Worm (Caenorhabditis elegans) whole organism, L4 larva: Measurements from ENCODE around the gene F44E5.5.

ENCODE experiments used
- D1046.2 ChIP-seq: fragments of 200-800 bp; sonication (Bioruptor generic); IDR thresholded peaks from 2 replicates; pipeline ENCODE4 v1.3.6; 2022; ENCODE audit warnings: missing genetic modification characterization, missing compliant biosample characterization
- T26A8.4 ChIP-seq: fragments of 200-800 bp; sonication (Bioruptor generic); IDR thresholded peaks from 2 replicates; pipeline ENCODE4 v1.3.6; 2022; ENCODE audit warnings: missing genetic modification characterization, missing compliant biosample characterization
- Y105C5A.15 ChIP-seq: fragments of 200-800 bp; sonication (Bioruptor generic); IDR thresholded peaks from 2 replicates; pipeline ENCODE4 v1.3.6; 2022; ENCODE audit warnings: missing genetic modification characterization, missing compliant biosample characterization
- Y75B8A.6 ChIP-seq: fragments of 200-800 bp; sonication (Bioruptor generic); IDR thresholded peaks from 2 replicates; pipeline ENCODE4 v1.3.6; 2022; ENCODE audit warnings: missing genetic modification reagents, missing genetic modification characterization, missing compliant biosample characterization
- aha-1 ChIP-seq: fragments of 150-350 bp; peaks from one replicate; lab custom pipeline; 2014; ENCODE audit warnings: missing biosample characterization, missing genetic modification characterization
- ama-1 ChIP-seq: fragments of 150-350 bp; optimal IDR thresholded peaks from 2 replicates; lab custom pipeline; 2014; ENCODE audit warnings: inconsistent platforms, mixed read lengths
- daf-12 ChIP-seq: fragments of 150-350 bp; optimal IDR thresholded peaks from 2 replicates; lab custom pipeline; 2014; ENCODE audit warnings: missing biosample characterization, missing genetic modification reagents, missing genetic modification characterization
- daf-16 ChIP-seq, 3 experiments: sonication (generic microtip); optimal IDR thresholded peaks; 2 replicates each; lab custom pipeline; 2016 to 2017; ENCODE audit warnings: missing genetic modification characterization in 3 of 3, missing genetic modification reagents in 3 of 3, mild to moderate bottlenecking in 2 of 3, missing compliant biosample characterization in 2 of 3, missing biosample characterization in 1 of 3, moderate library complexity in 1 of 3
- dmd-6 ChIP-seq: fragments of 200-800 bp; sonication (Bioruptor generic); IDR thresholded peaks from 2 replicates; pipeline ENCODE4 v1.3.6; 2022; ENCODE audit warnings: missing genetic modification reagents, missing genetic modification characterization, missing compliant biosample characterization
- dpl-1 ChIP-seq: fragments of 150-350 bp; optimal IDR thresholded peaks from 2 replicates; lab custom pipeline; 2014; ENCODE audit warnings: missing biosample characterization, missing genetic modification reagents, missing genetic modification characterization
- egl-27 ChIP-seq: sonication (generic microtip); optimal IDR thresholded peaks from 3 replicates; lab custom pipeline; 2017; ENCODE audit warnings: missing biosample characterization, missing genetic modification reagents, missing genetic modification characterization
- gei-8 ChIP-seq: fragments of 200-800 bp; sonication (Bioruptor generic); optimal IDR thresholded peaks from 2 replicates; lab custom pipeline; 2018; ENCODE audit warnings: mild to moderate bottlenecking, missing genetic modification characterization, missing compliant biosample characterization
- hif-1 ChIP-seq, 2 experiments: sonication (generic microtip); optimal IDR thresholded peaks; 2 replicates each; lab custom pipeline; 2016 to 2017; ENCODE audit warnings: missing compliant biosample characterization in 2 of 2, missing genetic modification characterization in 2 of 2, missing genetic modification reagents in 2 of 2, missing genotype in 2 of 2, mild to moderate bottlenecking in 1 of 2
- hlh-11 ChIP-seq: fragments of 200-800 bp; sonication (Bioruptor generic); optimal IDR thresholded peaks from 2 replicates; lab custom pipeline; 2018; ENCODE audit warnings: mild to moderate bottlenecking, missing genetic modification characterization, missing compliant biosample characterization
- lin-1 ChIP-seq: fragments of 200-800 bp; sonication (Bioruptor generic); IDR thresholded peaks from 2 replicates; pipeline ENCODE4 v1.3.6; 2022; ENCODE audit warnings: missing genetic modification reagents, missing genetic modification characterization, missing compliant biosample characterization
- lin-15B ChIP-seq: fragments of 150-350 bp; sonication (generic microtip); optimal IDR thresholded peaks from 3 replicates; lab custom pipeline; 2014; ENCODE audit warnings: missing biosample characterization, missing genetic modification characterization
- lir-3 ChIP-seq: sonication (generic microtip); optimal IDR thresholded peaks from 2 replicates; lab custom pipeline; 2016; ENCODE audit warnings: mild to moderate bottlenecking, missing genetic modification characterization, missing compliant biosample characterization
- mdt-29 ChIP-seq: fragments of 200-800 bp; sonication (Bioruptor generic); IDR thresholded peaks from 2 replicates; pipeline ENCODE4 v1.3.6; 2022; ENCODE audit warnings: missing genetic modification reagents, missing genetic modification characterization, missing compliant biosample characterization
- mep-1 ChIP-seq: fragments of 150-350 bp; sonication (generic microtip); optimal IDR thresholded peaks from 3 replicates; lab custom pipeline; 2014; ENCODE audit warnings: missing biosample characterization, missing genetic modification characterization
- nhr-10 ChIP-seq: fragments of 150-350 bp; optimal IDR thresholded peaks from 2 replicates; lab custom pipeline; 2014; ENCODE audit warnings: missing biosample characterization, missing genetic modification characterization
- nhr-237 ChIP-seq: sonication (generic microtip); optimal IDR thresholded peaks from 2 replicates; lab custom pipeline; 2017; ENCODE audit warnings: missing biosample characterization, missing genetic modification characterization
- nhr-28 ChIP-seq: fragments of 150-350 bp; optimal IDR thresholded peaks from 2 replicates; lab custom pipeline; 2014; ENCODE audit warnings: missing biosample characterization, missing genetic modification characterization
- nhr-48 ChIP-seq: sonication (generic microtip); optimal IDR thresholded peaks from 2 replicates; lab custom pipeline; 2016; ENCODE audit warnings: mild to moderate bottlenecking, missing genetic modification characterization, missing compliant biosample characterization
- nhr-6 ChIP-seq: fragments of 150-350 bp; optimal IDR thresholded peaks from 2 replicates; lab custom pipeline; 2014; ENCODE audit warnings: missing biosample characterization, missing genetic modification characterization
- nhr-76 ChIP-seq: fragments of 150-350 bp; optimal IDR thresholded peaks from 2 replicates; lab custom pipeline; 2014; ENCODE audit warnings: missing biosample characterization, missing genetic modification characterization
- nhr-77 ChIP-seq: fragments of 150-350 bp; optimal IDR thresholded peaks from 2 replicates; lab custom pipeline; 2014; ENCODE audit warnings: missing biosample characterization, missing genetic modification characterization
- pha-4 ChIP-seq, 2 experiments: fragments of 150-350 bp in 1 of 2; fragments of 200-800 bp in 1 of 2; sonication (Bioruptor generic) in 1 of 2; IDR thresholded peaks in 1 of 2; optimal IDR thresholded peaks in 1 of 2; 2 replicates each; pipeline versions ENCODE4 v1.3.6 to Lab custom; 2014 to 2022; ENCODE audit warnings: missing genetic modification characterization in 2 of 2, missing genetic modification reagents in 2 of 2, missing biosample characterization in 1 of 2, missing compliant biosample characterization in 1 of 2
- php-3 ChIP-seq: fragments of 200-800 bp; sonication (Bioruptor generic); IDR thresholded peaks from 2 replicates; pipeline ENCODE4 v1.3.6; 2022; ENCODE audit warnings: missing genetic modification reagents, missing genetic modification characterization, missing compliant biosample characterization
- sdz-12 ChIP-seq: fragments of 200-800 bp; sonication (Bioruptor generic); optimal IDR thresholded peaks from 2 replicates; lab custom pipeline; 2018; ENCODE audit warnings: mild to moderate bottlenecking, missing genetic modification characterization, missing compliant biosample characterization
- set-16 ChIP-seq: fragments of 200-800 bp; sonication (Bioruptor generic); IDR thresholded peaks from 2 replicates; pipeline ENCODE4 v1.3.6; 2022; ENCODE audit warnings: missing genetic modification reagents, missing genetic modification characterization, missing compliant biosample characterization
- tag-97 ChIP-seq: fragments of 200-800 bp; sonication (Bioruptor generic); IDR thresholded peaks from 2 replicates; pipeline ENCODE4 v1.3.6; 2022; ENCODE audit warnings: missing genetic modification characterization, missing compliant biosample characterization
- unc-130 ChIP-seq: sonication (generic microtip); optimal IDR thresholded peaks from 2 replicates; lab custom pipeline; 2016; ENCODE audit warnings: missing genetic modification reagents, missing genetic modification characterization, missing compliant biosample characterization
- unc-62 ChIP-seq, 3 experiments: fragments of 150-350 bp in 1 of 3; sonication (generic microtip); optimal IDR thresholded peaks in 2 of 3; peaks in 1 of 3; 1 replicate in 1 of 3; 2 replicates in 2 of 3; lab custom pipeline; 2014 to 2017; ENCODE audit warnings: missing biosample characterization in 3 of 3, missing genetic modification characterization in 3 of 3, missing genetic modification reagents in 3 of 3, missing genotype in 1 of 3
- zip-11 ChIP-seq: fragments of 200-800 bp; sonication (Bioruptor generic); IDR thresholded peaks from 2 replicates; pipeline ENCODE4 v1.3.6; 2022; ENCODE audit warnings: missing genetic modification characterization, missing compliant biosample characterization
- zip-2 ChIP-seq: fragments of 150-350 bp; optimal IDR thresholded peaks from 2 replicates; lab custom pipeline; 2014; ENCODE audit warnings: missing biosample characterization, missing genetic modification characterization
- ztf-11 ChIP-seq: fragments of 150-350 bp; optimal IDR thresholded peaks from 2 replicates; lab custom pipeline; 2014; ENCODE audit warnings: missing biosample characterization, missing genetic modification characterization

F44E5.5 gene

DNA sequence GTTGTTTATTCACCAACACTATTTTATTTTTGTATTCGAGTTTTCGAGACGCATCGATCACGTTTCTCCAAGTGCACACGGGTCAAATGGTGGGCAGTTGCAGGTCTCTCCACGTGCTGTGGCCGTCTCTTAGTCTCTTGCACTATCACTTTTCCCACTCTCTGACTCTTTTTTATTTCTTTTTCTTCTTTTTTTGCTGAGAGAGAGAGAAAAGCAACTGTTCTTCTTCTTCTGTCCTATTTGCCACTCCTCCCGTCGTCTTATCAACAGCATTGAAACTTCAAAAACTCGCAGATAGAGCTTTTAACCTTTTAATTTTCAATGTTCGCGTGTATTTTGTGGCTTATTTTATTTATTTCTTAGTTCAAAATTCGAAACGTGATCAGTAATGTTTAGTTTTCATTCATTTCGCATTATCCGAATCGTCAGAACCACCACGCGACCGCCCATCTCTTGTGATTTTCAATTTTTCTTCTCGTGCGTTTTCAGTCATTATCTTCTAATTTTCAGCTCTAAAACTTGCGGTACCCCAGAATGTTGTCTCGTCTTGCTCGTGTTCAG lies 30.8 kb upstream of the F44E5.5 start, which contains the start of gene alh-8 (continued):
- TF ChIP-seq nhr-10 (tag; lab: Kevin White, UChicago) (no peak), gei-8 (GFP tag; lab: Kevin White, UChicago) (no peak), zip-11 (GFP tag; lab: Robert Waterston, UW) (no peak), Y75B8A.6 (GFP tag; lab: Robert Waterston, UW) (0 out of 2 replicates have a peak, but pooled peaks have one; percentile 48), ama-1 (lab: Kevin White, UChicago) (peak; percentile 64), nhr-6 (tag; lab: Kevin White, UChicago) (no peak), daf-12 (no peak), pha-4 (GFP tag; IDR thresholded peaks at IDR 0.05; lab: Robert Waterston, UW) (peak; percentile 56; the same call in 1 of the 2 replicates), pha-4 (tag; optimal IDR thresholded peaks at IDR 0.05; lab: Kevin White, UChicago) (no peak), lin-1 (peak; percentile 19; the same call in 1 of the 2 replicates), nhr-28 (tag; lab: Kevin White, UChicago) (peak; percentile 82), php-3 (GFP tag; lab: Robert Waterston, UW) (0 out of 2 replicates have a peak, but pooled peaks have one; percentile 41), Y105C5A.15 (GFP tag; lab: Robert Waterston, UW) (no peak), lin-15B (no peak), hif-1 (tag; optimal IDR thresholded peaks at IDR 0.05; lab: Kevin White, UChicago) (peak in 1 of 2 experiments; percentile 73), dmd-6 (peak; percentile 87), mep-1 (tag; lab: Kevin White, UChicago) (peak; percentile 48), nhr-48 (tag; lab: Kevin White, UChicago) (peak; percentile 52), tag-97 (GFP tag; lab: Robert Waterston, UW) (no peak), dpl-1 (GFP tag; lab: Kevin White, UChicago) (peak; percentile 16), ztf-11 (tag; lab: Kevin White, UChicago) (no peak), sdz-12 (GFP tag; lab: Kevin White, UChicago) (no peak), unc-130 (no peak), nhr-237 (tag; lab: Kevin White, UChicago) (no peak), mdt-29 (GFP tag; lab: Robert Waterston, UW) (peak; percentile 72), lir-3 (tag; lab: Kevin White, UChicago) (no peak), aha-1 (tag; lab: Kevin White, UChicago) (peak; percentile 43), nhr-76 (no peak), T26A8.4 (GFP tag; lab: Robert Waterston, UW) (0 out of 2 replicates have a peak, but pooled peaks have one; percentile 10), egl-27 (tag; lab: Kevin White, UChicago) (no peak), hlh-11 (tag; lab: Kevin White, UChicago) (peak; percentile 87), daf-16 (GFP tag; optimal IDR thresholded peaks at IDR 0.05; lab: Kevin White, UChicago) (peak in 1 of 2 experiments; percentile 82), daf-16 (tag; optimal IDR thresholded peaks at IDR 0.05; lab: Kevin White, UChicago) (peak; percentile 94)
- TF ChIP-seq, all 104 proteins: peak for 30

ce11 chrII:11729757-11730535 lies 29.5 kb upstream of the F44E5.5 start:
- TF ChIP-seq unc-62 (GFP tag; optimal IDR thresholded peaks at IDR 0.05 in 1 of 2; lab: Kevin White, UChicago), result peak in 1 of 2 experiments; percentile 69
- TF ChIP-seq unc-62 (tag; optimal IDR thresholded peaks at IDR 0.05; lab: Kevin White, UChicago), result no peak
- no peak for TF ChIP-seq pha-4 (GFP tag; IDR thresholded peaks at IDR 0.05; lab: Robert Waterston, UW)
- TF ChIP-seq pha-4 (tag; optimal IDR thresholded peaks at IDR 0.05; lab: Kevin White, UChicago), result no peak
- no peak for TF ChIP-seq hif-1 (tag; optimal IDR thresholded peaks at IDR 0.05; lab: Kevin White, UChicago)
- TF ChIP-seq zip-2 (tag; lab: Kevin White, UChicago), result no peak
- TF ChIP-seq D1046.2, result 0 out of 2 replicates have a peak, but pooled peaks have one; percentile 33
- no peak for TF ChIP-seq nhr-77 (tag; lab: Kevin White, UChicago)
- TF ChIP-seq aha-1 (tag; lab: Kevin White, UChicago), result peak; percentile 96
- no peak for TF ChIP-seq zip-11 (GFP tag; lab: Robert Waterston, UW)
- peak; percentile 94 for TF ChIP-seq set-16 (GFP tag; lab: Robert Waterston, UW)
